Fruit fly (Drosophila melanogaster) S2 (cell line): ENCODE results near the gene CG18258.

Experiments
- CG8478 ChIP-seq: fragments of >200 bp; optimal IDR thresholded peaks from 2 replicates; lab custom pipeline; 2018
- CTCF ChIP-seq, 2 experiments: fragments of >200 bp; optimal IDR thresholded peaks; 2 replicates each; lab custom pipeline; 2018

DNA sequence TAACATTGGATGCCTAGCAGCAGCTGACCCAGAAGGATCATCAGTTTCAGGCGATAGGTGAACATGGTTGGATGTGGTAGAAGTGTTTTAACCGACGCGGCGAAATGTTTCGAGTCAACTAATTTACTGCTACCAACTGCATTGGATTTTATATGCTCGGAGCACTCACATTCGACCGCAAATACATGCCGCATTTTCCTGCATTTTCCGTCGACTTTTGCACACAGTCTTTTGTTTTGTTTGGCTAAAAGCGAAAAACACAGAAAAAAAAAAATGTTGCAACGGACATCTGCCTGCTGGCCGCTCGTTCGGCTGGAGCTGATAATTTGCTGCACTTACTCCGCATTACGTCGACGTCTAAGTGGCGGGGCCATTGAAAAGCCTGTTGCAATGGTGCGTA lies 2.2 kb upstream of the CG18258 start, which contains the start of gene CG12995:
- TF ChIP-seq CTCF (optimal IDR thresholded peaks at IDR 0.05; lab: Kevin White, UChicago) = no peak
- TF ChIP-seq CG8478 (lab: Kevin White, UChicago) = no peak
